Worm (Caenorhabditis elegans) whole organism, mixed stage, embryonic: Measurements from ENCODE around the gene flp-26.

Experiments
- M03D4.4 ChIP-seq: sonication (generic microtip); optimal IDR thresholded peaks from 2 replicates; lab custom pipeline; 2017; ENCODE audit warnings: mild to moderate bottlenecking, missing genetic modification characterization, missing compliant biosample characterization
- bed-3 ChIP-seq: fragments of 200-800 bp; sonication (Bioruptor generic); optimal IDR thresholded peaks from 3 replicates; lab custom pipeline; 2018; ENCODE audit warnings: mild to moderate bottlenecking, missing genetic modification characterization, moderate library complexity, missing compliant biosample characterization
- blmp-1 ChIP-seq: fragments of 150-350 bp; optimal IDR thresholded peaks from 2 replicates; lab custom pipeline; 2014; ENCODE audit warnings: missing biosample characterization, missing genetic modification characterization
- ceh-39 ChIP-seq: fragments of 150-350 bp; optimal IDR thresholded peaks from 2 replicates; lab custom pipeline; 2014; ENCODE audit warnings: missing biosample characterization, missing genetic modification characterization
- ceh-43 ChIP-seq: fragments of 200-800 bp; sonication (Bioruptor generic); optimal IDR thresholded peaks from 2 replicates; lab custom pipeline; 2018; ENCODE audit warnings: mild to moderate bottlenecking, missing genetic modification characterization, moderate library complexity, missing compliant biosample characterization
- ceh-83 ChIP-seq: fragments of 200-800 bp; sonication (Bioruptor generic); optimal IDR thresholded peaks from 2 replicates; lab custom pipeline; 2018; ENCODE audit warnings: mild to moderate bottlenecking, missing genetic modification characterization, missing compliant biosample characterization
- ces-1 ChIP-seq: fragments of 150-350 bp; optimal IDR thresholded peaks from 2 replicates; lab custom pipeline; 2014; ENCODE audit warnings: missing biosample characterization, missing genetic modification reagents, missing genetic modification characterization
- cnd-1 ChIP-seq: fragments of 200-800 bp; sonication (Bioruptor generic); optimal IDR thresholded peaks from 2 replicates; lab custom pipeline; 2018; ENCODE audit warnings: mild to moderate bottlenecking, missing genetic modification characterization, missing compliant biosample characterization
- drap-1 ChIP-seq: fragments of 200-800 bp; sonication (Bioruptor generic); optimal IDR thresholded peaks from 3 replicates; lab custom pipeline; 2018; ENCODE audit warnings: mild to moderate bottlenecking, missing genetic modification characterization, missing compliant biosample characterization
- elt-1 ChIP-seq: sonication (generic microtip); optimal IDR thresholded peaks from 2 replicates; lab custom pipeline; 2017; ENCODE audit warnings: missing genetic modification characterization, mild to moderate bottlenecking, missing compliant biosample characterization, antibody characterized with exemption, moderate library complexity, borderline replicate concordance; ENCODE audit not compliant: insufficient read depth
- elt-3 ChIP-seq: fragments of 150-350 bp; optimal IDR thresholded peaks from 2 replicates; lab custom pipeline; 2014; ENCODE audit warnings: missing biosample characterization, missing genetic modification characterization
- flh-1 ChIP-seq: fragments of 200-800 bp; sonication (Bioruptor generic); optimal IDR thresholded peaks from 2 replicates; lab custom pipeline; 2018; ENCODE audit warnings: mild to moderate bottlenecking, missing genetic modification characterization, moderate library complexity, missing compliant biosample characterization
- ham-2 ChIP-seq: fragments of 200-800 bp; sonication (Bioruptor generic); optimal IDR thresholded peaks from 2 replicates; lab custom pipeline; 2018; ENCODE audit warnings: mild to moderate bottlenecking, missing genetic modification characterization, missing compliant biosample characterization
- hlh-1 ChIP-seq: fragments of 150-350 bp; optimal IDR thresholded peaks from 2 replicates; lab custom pipeline; 2014; ENCODE audit warnings: missing biosample characterization, missing genetic modification reagents, missing genetic modification characterization
- lin-13 ChIP-seq: fragments of 150-350 bp; optimal IDR thresholded peaks from 2 replicates; lab custom pipeline; 2014; ENCODE audit warnings: missing biosample characterization, missing genetic modification characterization
- lin-32 ChIP-seq: fragments of 200-800 bp; sonication (Bioruptor generic); optimal IDR thresholded peaks from 2 replicates; lab custom pipeline; 2018; ENCODE audit warnings: mild to moderate bottlenecking, missing genetic modification characterization, missing compliant biosample characterization
- lsy-2 ChIP-seq: fragments of 150-350 bp; optimal IDR thresholded peaks from 2 replicates; lab custom pipeline; 2014; ENCODE audit warnings: missing biosample characterization, missing genetic modification characterization
- mab-5 ChIP-seq: fragments of 150-350 bp; optimal IDR thresholded peaks from 2 replicates; lab custom pipeline; 2014; ENCODE audit warnings: missing biosample characterization, missing genetic modification characterization
- mep-1 ChIP-seq: fragments of 150-350 bp; optimal IDR thresholded peaks from 2 replicates; lab custom pipeline; 2017; ENCODE audit warnings: missing biosample characterization, missing genetic modification reagents, missing genetic modification characterization, inconsistent platforms
- mls-2 ChIP-seq: sonication (generic microtip); optimal IDR thresholded peaks from 2 replicates; lab custom pipeline; 2016; ENCODE audit warnings: mild to moderate bottlenecking, missing genetic modification characterization, moderate library complexity, missing compliant biosample characterization
- nhr-12 ChIP-seq: fragments of 150-350 bp; optimal IDR thresholded peaks from 2 replicates; lab custom pipeline; 2014; ENCODE audit warnings: missing biosample characterization, missing genetic modification characterization
- nhr-2 ChIP-seq: fragments of 150-350 bp; optimal IDR thresholded peaks from 2 replicates; lab custom pipeline; 2014; ENCODE audit warnings: missing biosample characterization, missing genetic modification characterization
- nhr-237 ChIP-seq: fragments of 150-350 bp; optimal IDR thresholded peaks from 2 replicates; lab custom pipeline; 2014; ENCODE audit warnings: missing biosample characterization, missing genetic modification characterization
- nhr-28 ChIP-seq: fragments of 150-350 bp; optimal IDR thresholded peaks from 2 replicates; lab custom pipeline; 2014; ENCODE audit warnings: missing biosample characterization, missing genetic modification characterization
- nhr-76 ChIP-seq: sonication (generic microtip); optimal IDR thresholded peaks from 2 replicates; lab custom pipeline; 2017; ENCODE audit warnings: missing biosample characterization, missing genetic modification characterization
- pha-4 ChIP-seq: fragments of 150-350 bp; optimal IDR thresholded peaks from 2 replicates; lab custom pipeline; 2018; ENCODE audit warnings: missing biosample characterization, missing genetic modification reagents, missing genetic modification characterization
- sem-2 ChIP-seq: fragments of 200-800 bp; sonication (Bioruptor generic); optimal IDR thresholded peaks from 2 replicates; lab custom pipeline; 2018; ENCODE audit warnings: mild to moderate bottlenecking, missing genetic modification characterization, missing compliant biosample characterization
- snpc-4 ChIP-seq: fragments of 150-350 bp; optimal IDR thresholded peaks from 2 replicates; lab custom pipeline; 2014; ENCODE audit warnings: missing biosample characterization, missing genetic modification characterization
- sptf-1 ChIP-seq: sonication (generic microtip); optimal IDR thresholded peaks from 2 replicates; lab custom pipeline; 2017; ENCODE audit warnings: mild to moderate bottlenecking, missing genetic modification characterization, moderate library complexity, missing compliant biosample characterization
- tbx-8 ChIP-seq: fragments of 200-800 bp; sonication (Bioruptor generic); optimal IDR thresholded peaks from 2 replicates; lab custom pipeline; 2018; ENCODE audit warnings: mild to moderate bottlenecking, missing genetic modification characterization, moderate library complexity, missing compliant biosample characterization
- unc-120 ChIP-seq: sonication (generic microtip); optimal IDR thresholded peaks from 2 replicates; lab custom pipeline; 2017; ENCODE audit warnings: missing genetic modification characterization, missing compliant biosample characterization; ENCODE audit not compliant: poor library complexity, severe bottlenecking
- unc-39 ChIP-seq: fragments of 150-350 bp; optimal IDR thresholded peaks from 2 replicates; lab custom pipeline; 2014; ENCODE audit warnings: missing biosample characterization, missing genetic modification characterization
- unc-62 ChIP-seq: fragments of 150-350 bp; optimal IDR thresholded peaks from 2 replicates; lab custom pipeline; 2014; ENCODE audit warnings: missing biosample characterization, missing genetic modification reagents, missing genetic modification characterization
- zip-8 ChIP-seq: fragments of 150-350 bp; optimal IDR thresholded peaks from 2 replicates; lab custom pipeline; 2014; ENCODE audit warnings: missing biosample characterization, missing genetic modification characterization
- ztf-11 ChIP-seq: fragments of 150-350 bp; optimal IDR thresholded peaks from 2 replicates; lab custom pipeline; 2014; ENCODE audit warnings: missing biosample characterization, missing genetic modification characterization

flp-26 gene

ce11 chrX:7028836-7029235 lies at the start of gene flp-26:
TSS of gene flp-26 (plus strand) at chrX:7029136.
- TF ChIP-seq unc-120 (tag; lab: Kevin White, UChicago) (no peak), mab-5 (tag; lab: Kevin White, UChicago) (no peak), nhr-12 (tag; lab: Kevin White, UChicago) (no peak), ceh-83 (GFP tag; lab: Kevin White, UChicago) (no peak), drap-1 (GFP tag; lab: Kevin White, UChicago) (no peak), lsy-2 (no peak), M03D4.4 (tag; lab: Kevin White, UChicago) (no peak), mep-1 (tag; lab: Kevin White, UChicago) (no peak), tbx-8 (GFP tag; lab: Kevin White, UChicago) (no peak), snpc-4 (no peak), nhr-237 (tag; lab: Kevin White, UChicago) (no peak), elt-1 (tag; lab: Kevin White, UChicago) (no peak), sptf-1 (tag; lab: Kevin White, UChicago) (no peak), zip-8 (tag; lab: Kevin White, UChicago) (no peak), lin-13 (tag; lab: Kevin White, UChicago) (no peak)

ce11 chrX:6988212-6988611 lies 40.7 kb upstream of the flp-26 start:
- TF ChIP-seq sptf-1 (tag; lab: Kevin White, UChicago) (no peak), drap-1 (GFP tag; lab: Kevin White, UChicago) (no peak), unc-62 (no peak), sem-2 (GFP tag; lab: Kevin White, UChicago) (no peak), zip-8 (tag; lab: Kevin White, UChicago) (no peak), ztf-11 (no peak), M03D4.4 (tag; lab: Kevin White, UChicago) (no peak), elt-1 (tag; lab: Kevin White, UChicago) (no peak), tbx-8 (GFP tag; lab: Kevin White, UChicago) (no peak), lsy-2 (no peak), ham-2 (no peak), snpc-4 (no peak), lin-32 (GFP tag; lab: Kevin White, UChicago) (no peak), nhr-237 (tag; lab: Kevin White, UChicago) (no peak), bed-3 (no peak), nhr-28 (tag; lab: Kevin White, UChicago) (no peak), cnd-1 (no peak), mep-1 (tag; lab: Kevin White, UChicago) (no peak)

ce11 chrX:6989342-6989741 lies 39.6 kb upstream of the flp-26 start, which contains the start of gene F01E11.18:
TSS of gene F01E11.18 (plus strand) at chrX:6989642.
- no peak for TF ChIP-seq lsy-2
- TF ChIP-seq unc-39 (tag; lab: Kevin White, UChicago): no peak
- TF ChIP-seq ham-2: no peak

- no peak for TF ChIP-seq sem-2 (GFP tag; lab: Kevin White, UChicago)
- TF ChIP-seq mab-5 (tag; lab: Kevin White, UChicago): no peak
- TF ChIP-seq unc-62: no peak
- TF ChIP-seq elt-1 (tag; lab: Kevin White, UChicago): no peak
- no peak for TF ChIP-seq ces-1
- no peak for TF ChIP-seq flh-1 (GFP tag; lab: Kevin White, UChicago)
- TF ChIP-seq ham-2: no peak
- TF ChIP-seq snpc-4: no peak
- TF ChIP-seq sptf-1 (tag; lab: Kevin White, UChicago): no peak
- no peak for TF ChIP-seq nhr-2 (tag; lab: Kevin White, UChicago)
- no peak for TF ChIP-seq zip-8 (tag; lab: Kevin White, UChicago)
- no peak for TF ChIP-seq elt-3 (tag; lab: Kevin White, UChicago)
- TF ChIP-seq nhr-237 (tag; lab: Kevin White, UChicago): no peak
- TF ChIP-seq mep-1 (tag; lab: Kevin White, UChicago): no peak
- no peak for TF ChIP-seq unc-39 (tag; lab: Kevin White, UChicago)
- no peak for TF ChIP-seq ceh-39
- TF ChIP-seq blmp-1 (tag; lab: Kevin White, UChicago): no peak
- TF ChIP-seq lin-32 (GFP tag; lab: Kevin White, UChicago): no peak
- TF ChIP-seq, all 35 proteins: peak for 0
These were observed 37.5 kb upstream of the flp-26 start, which contains the start of gene ugt-57 for ce11 chrX:6991427-6991826. TSS of gene ugt-57 (plus strand) at chrX:6991727.

- TF ChIP-seq nhr-76 (tag; lab: Kevin White, UChicago): no peak
- no peak for TF ChIP-seq sptf-1 (tag; lab: Kevin White, UChicago)
- no peak for TF ChIP-seq pha-4 (tag; lab: Kevin White, UChicago)
- no peak for TF ChIP-seq ceh-83 (GFP tag; lab: Kevin White, UChicago)
- no peak for TF ChIP-seq hlh-1 (tag; lab: Kevin White, UChicago)
- TF ChIP-seq ceh-39: no peak
- TF ChIP-seq sem-2 (GFP tag; lab: Kevin White, UChicago): no peak
- no peak for TF ChIP-seq ces-1
- no peak for TF ChIP-seq cnd-1
- no peak for TF ChIP-seq mls-2 (tag; lab: Kevin White, UChicago)
- no peak for TF ChIP-seq blmp-1 (tag; lab: Kevin White, UChicago)
- TF ChIP-seq unc-62: no peak
- no peak for TF ChIP-seq zip-8 (tag; lab: Kevin White, UChicago)
- no peak for TF ChIP-seq ceh-43 (GFP tag; lab: Kevin White, UChicago)
- TF ChIP-seq mab-5 (tag; lab: Kevin White, UChicago): no peak
- no peak for TF ChIP-seq nhr-2 (tag; lab: Kevin White, UChicago)
- no peak for TF ChIP-seq nhr-28 (tag; lab: Kevin White, UChicago)
- TF ChIP-seq M03D4.4 (tag; lab: Kevin White, UChicago): no peak
- no peak for TF ChIP-seq nhr-12 (tag; lab: Kevin White, UChicago)
- TF ChIP-seq ham-2: no peak
These were observed 32.5 kb upstream of the flp-26 start, which contains the start of the genes F01E11.20 and tsp-16 for ce11 chrX:6996448-6996847. TSS of gene F01E11.20 (minus strand) at chrX:6996548. TSS of gene tsp-16 (minus strand) at chrX:6996620.
